Fruit fly (Drosophila melanogaster) whole organism, wandering third instar larva: ENCODE data around the gene CG13065.
A peak's percentile ranks its signal among the peaks of the same experiment; 100 is the strongest.

Experiments used
- Abd-B ChIP-seq: fragments of >200 bp; optimal IDR thresholded peaks from 2 replicates; lab custom pipeline; 2017; ENCODE audit warnings: missing biosample characterization, missing genetic modification characterization
- CG32264 ChIP-seq: fragments of 200-800 bp; sonication (Bioruptor generic); optimal IDR thresholded peaks from 2 replicates; lab custom pipeline; 2016; ENCODE audit warnings: missing biosample characterization, missing genetic modification characterization
- CG9705 ChIP-seq: fragments of 200-800 bp; sonication (Bioruptor generic); optimal IDR thresholded peaks from 2 replicates; lab custom pipeline; 2018; ENCODE audit warnings: missing biosample characterization, mild to moderate bottlenecking, missing genetic modification characterization
- CrebA ChIP-seq: fragments of 200-800 bp; sonication (Bioruptor generic); optimal IDR thresholded peaks from 2 replicates; lab custom pipeline; 2016; ENCODE audit warnings: missing biosample characterization, mild to moderate bottlenecking, missing genetic modification characterization, borderline replicate concordance
- Dfd ChIP-seq: fragments of >200 bp; optimal IDR thresholded peaks from 2 replicates; lab custom pipeline; 2017; ENCODE audit warnings: missing biosample characterization, missing genetic modification characterization
- Dif ChIP-seq: fragments of 200-275, 200-300 bp; sonication (Bioruptor generic); optimal IDR thresholded peaks from 2 replicates; lab custom pipeline; 2018; ENCODE audit warnings: missing biosample characterization, missing genetic modification characterization; ENCODE audit not compliant: partially characterized antibody
- GATAd ChIP-seq: sonication (Bioruptor generic); optimal IDR thresholded peaks from 2 replicates; lab custom pipeline; 2016; ENCODE audit warnings: missing biosample characterization, missing genetic modification characterization
- HLH106 ChIP-seq: fragments of 200-800 bp; optimal IDR thresholded peaks from 3 replicates; lab custom pipeline; 2019; ENCODE audit warnings: missing biosample characterization, mild to moderate bottlenecking, missing genetic modification characterization, moderate library complexity
- Hnf4 ChIP-seq: fragments of 200-800 bp; sonication (Bioruptor generic); optimal IDR thresholded peaks from 2 replicates; lab custom pipeline; 2016; ENCODE audit warnings: missing biosample characterization, mild to moderate bottlenecking, missing genetic modification characterization
- Hr78 ChIP-seq: fragments of >200 bp; optimal IDR thresholded peaks from 2 replicates; lab custom pipeline; 2017; ENCODE audit warnings: missing biosample characterization, missing genetic modification characterization
- Hr83 ChIP-seq: fragments of 200-300 bp; sonication (Bioruptor generic); optimal IDR thresholded peaks from 2 replicates; lab custom pipeline; 2016; ENCODE audit warnings: missing biosample characterization, mild to moderate bottlenecking, missing genetic modification characterization, moderate library complexity; ENCODE audit not compliant: poor library complexity, severe bottlenecking
- Jra ChIP-seq: sonication (Bioruptor generic); optimal IDR thresholded peaks from 2 replicates; lab custom pipeline; 2016; ENCODE audit warnings: missing biosample characterization, missing genetic modification characterization
- Mio ChIP-seq: sonication (Bioruptor generic); optimal IDR thresholded peaks from 2 replicates; lab custom pipeline; 2016; ENCODE audit warnings: missing biosample characterization, missing genetic modification characterization
- Myc ChIP-seq: fragments of >200 bp; optimal IDR thresholded peaks from 2 replicates; lab custom pipeline; 2017
- N ChIP-seq: fragments of >200 bp; optimal IDR thresholded peaks from 2 replicates; lab custom pipeline; 2018; ENCODE audit warnings: missing biosample characterization, missing external identifiers, missing genetic modification characterization
- OdsH ChIP-seq: fragments of 200-800 bp; sonication (Bioruptor generic); optimal IDR thresholded peaks from 2 replicates; lab custom pipeline; 2016; ENCODE audit warnings: missing biosample characterization, mild to moderate bottlenecking, missing genetic modification characterization
- Rel ChIP-seq, 2 experiments: fragments of 200-800 bp; sonication (Bioruptor generic) in 1 of 2; optimal IDR thresholded peaks; 2 replicates in 1 of 2; 3 replicates in 1 of 2; lab custom pipeline; 2016 to 2019; ENCODE audit warnings: mild to moderate bottlenecking in 2 of 2, missing biosample characterization in 2 of 2, missing genetic modification characterization in 2 of 2, moderate library complexity in 1 of 2
- Sp1 ChIP-seq: fragments of 200-800 bp; sonication (Bioruptor generic); optimal IDR thresholded peaks from 3 replicates; lab custom pipeline; 2019; ENCODE audit warnings: missing biosample characterization, mild to moderate bottlenecking, missing genetic modification characterization, moderate library complexity
- Vsx2 ChIP-seq: fragments of 200-300, 225-300 bp; sonication (Bioruptor generic); optimal IDR thresholded peaks from 2 replicates; lab custom pipeline; 2018; ENCODE audit warnings: missing biosample characterization, missing genetic modification characterization; ENCODE audit not compliant: partially characterized antibody
- br ChIP-seq: fragments of 200-800 bp; sonication (Bioruptor generic); optimal IDR thresholded peaks from 2 replicates; lab custom pipeline; 2016; ENCODE audit warnings: missing biosample characterization, missing genetic modification characterization
- brk ChIP-seq: fragments of 200-800 bp; sonication (Bioruptor generic); optimal IDR thresholded peaks from 2 replicates; lab custom pipeline; 2016; ENCODE audit warnings: missing biosample characterization, mild to moderate bottlenecking, missing genetic modification characterization
- dl ChIP-seq, 2 experiments: fragments of 175-275, 200-275 bp in 1 of 2; fragments of 200-275 bp in 1 of 2; sonication (Bioruptor generic); optimal IDR thresholded peaks; lab custom pipeline; 2018; ENCODE audit warnings: mild to moderate bottlenecking in 2 of 2, missing biosample characterization in 2 of 2, missing genetic modification characterization in 2 of 2, moderate library complexity in 2 of 2; ENCODE audit not compliant: partially characterized antibody in 2 of 2, insufficient read depth in 1 of 2
- dmrt93B ChIP-seq: fragments of 200-800 bp; sonication (Bioruptor generic); optimal IDR thresholded peaks from 2 replicates; lab custom pipeline; 2018; ENCODE audit warnings: missing biosample characterization, mild to moderate bottlenecking, missing genetic modification characterization
- dsf ChIP-seq: sonication (Bioruptor generic); optimal IDR thresholded peaks from 2 replicates; lab custom pipeline; 2016; ENCODE audit warnings: missing biosample characterization, missing genetic modification characterization, borderline replicate concordance
- ey ChIP-seq: fragments of 200-800 bp; sonication (Bioruptor generic); optimal IDR thresholded peaks from 2 replicates; lab custom pipeline; 2016; ENCODE audit warnings: missing biosample characterization, missing genetic modification characterization
- foxo ChIP-seq, 2 experiments: fragments of 200-800 bp; sonication (Bioruptor generic); optimal IDR thresholded peaks; 2 replicates in 1 of 2; 3 replicates in 1 of 2; lab custom pipeline; 2016 to 2017; ENCODE audit warnings: missing biosample characterization in 2 of 2, missing genetic modification characterization in 2 of 2
- fru ChIP-seq: fragments of 200-800 bp; sonication (Bioruptor generic); optimal IDR thresholded peaks from 3 replicates; lab custom pipeline; 2016; ENCODE audit warnings: missing biosample characterization, mild to moderate bottlenecking, missing genetic modification characterization
- h ChIP-seq: fragments of 200-800 bp; sonication (Bioruptor generic); optimal IDR thresholded peaks from 3 replicates; lab custom pipeline; 2016; ENCODE audit warnings: missing biosample characterization, mild to moderate bottlenecking, missing genetic modification characterization
- jim ChIP-seq: fragments of 175-275, 200-325 bp; sonication (Bioruptor generic); optimal IDR thresholded peaks from 2 replicates; lab custom pipeline; 2016; ENCODE audit warnings: missing biosample characterization, mild to moderate bottlenecking, missing genetic modification characterization
- lola ChIP-seq: fragments of >200 bp; optimal IDR thresholded peaks from 2 replicates; lab custom pipeline; 2017; ENCODE audit warnings: missing biosample characterization, missing genetic modification characterization
- pan ChIP-seq: fragments of >200 bp; optimal IDR thresholded peaks from 2 replicates; lab custom pipeline; 2017
- psq ChIP-seq: fragments of 200-800 bp; sonication (Bioruptor generic); optimal IDR thresholded peaks from 3 replicates; lab custom pipeline; 2017; ENCODE audit warnings: missing biosample characterization, mild to moderate bottlenecking, missing genetic modification characterization, moderate library complexity
- rgr ChIP-seq: fragments of 200-800 bp; sonication (Bioruptor generic); optimal IDR thresholded peaks from 3 replicates; lab custom pipeline; 2016; ENCODE audit warnings: missing biosample characterization, mild to moderate bottlenecking, missing genetic modification characterization
- sage ChIP-seq: fragments of 200-800 bp; sonication (Bioruptor generic); optimal IDR thresholded peaks from 2 replicates; lab custom pipeline; 2016; ENCODE audit warnings: missing biosample characterization, mild to moderate bottlenecking, missing genetic modification characterization
- sv ChIP-seq: fragments of 200-800 bp; sonication (Bioruptor generic); optimal IDR thresholded peaks from 3 replicates; lab custom pipeline; 2016; ENCODE audit warnings: missing biosample characterization, missing genetic modification characterization
- tai ChIP-seq: sonication (Bioruptor generic); optimal IDR thresholded peaks from 2 replicates; lab custom pipeline; 2016; ENCODE audit warnings: missing biosample characterization, missing genetic modification characterization
- usp ChIP-seq: fragments of >200 bp; optimal IDR thresholded peaks from 2 replicates; lab custom pipeline; 2017; ENCODE audit warnings: missing biosample characterization, missing genetic modification characterization
- woc ChIP-seq: sonication (Bioruptor generic); optimal IDR thresholded peaks from 2 replicates; lab custom pipeline; 2016; ENCODE audit warnings: missing biosample characterization, mild to moderate bottlenecking, missing genetic modification characterization

Gene CG13065

dm6 chr3L:16231857-16232256, 45.4 kb upstream of the CG13065 start, which contains the start of the genes PDCD-5 and MED10:
Gene PDCD-5 (minus strand): TSS chr3L:16232038.
Gene MED10 (plus strand): TSS chr3L:16232084.
- TF ChIP-seq h (GFP tag; lab: Kevin White, UChicago): no peak
- no peak for TF ChIP-seq CrebA (GFP tag; lab: Kevin White, UChicago)
- TF ChIP-seq dsf (GFP tag; lab: Kevin White, UChicago): no peak
- TF ChIP-seq jim: no peak
- no peak for TF ChIP-seq br (GFP tag; lab: Kevin White, UChicago)
- TF ChIP-seq CG32264 (GFP tag; lab: Kevin White, UChicago): no peak
- no peak for TF ChIP-seq Vsx2 (GFP tag; lab: Kevin White, UChicago)
- TF ChIP-seq pan (lab: Kevin White, UChicago): no peak
- TF ChIP-seq Dif (GFP tag; lab: Kevin White, UChicago): peak; percentile 0
- no peak for TF ChIP-seq usp (GFP tag; lab: Kevin White, UChicago)
- TF ChIP-seq dl (GFP tag; optimal IDR thresholded peaks at IDR 0.05; lab: Kevin White, UChicago; ENCODE audit: insufficient read depth in 1 of 2, partially characterized antibody in 2 of 2): no peak
- no peak for TF ChIP-seq ey
- TF ChIP-seq Mio (GFP tag; lab: Kevin White, UChicago): no peak
- peak; percentile 3 for TF ChIP-seq OdsH (GFP tag; lab: Kevin White, UChicago)
- no peak for TF ChIP-seq Rel (GFP tag; optimal IDR thresholded peaks at IDR 0.05; lab: Kevin White, UChicago)
- peak; percentile 65 for TF ChIP-seq Rel (tag; optimal IDR thresholded peaks at IDR 0.05; lab: Kevin White, UChicago)
- peak; percentile 29 for TF ChIP-seq Myc (lab: Kevin White, UChicago)
- no peak for TF ChIP-seq sv (GFP tag; lab: Kevin White, UChicago)
- TF ChIP-seq dmrt93B (GFP tag; lab: Kevin White, UChicago): no peak
- TF ChIP-seq woc (GFP tag; lab: Kevin White, UChicago): no peak
- TF ChIP-seq fru: no peak
- TF ChIP-seq N (GFP tag; lab: Kevin White, UChicago): no peak
- no peak for TF ChIP-seq Hr78 (GFP tag; lab: Kevin White, UChicago)
- no peak for TF ChIP-seq psq (GFP tag; lab: Kevin White, UChicago)
- no peak for TF ChIP-seq CG9705
- TF ChIP-seq lola (GFP tag; lab: Kevin White, UChicago): no peak
- no peak for TF ChIP-seq GATAd (GFP tag; lab: Kevin White, UChicago)
- no peak for TF ChIP-seq sage (GFP tag; lab: Kevin White, UChicago)
- peak; percentile 30 for TF ChIP-seq Hr83 (GFP tag; lab: Kevin White, UChicago)
- peak; percentile 39 for TF ChIP-seq Sp1 (GFP tag; lab: Kevin White, UChicago)
- no peak for TF ChIP-seq foxo (GFP tag; optimal IDR thresholded peaks at IDR 0.05; lab: Kevin White, UChicago)
- TF ChIP-seq Jra (GFP tag; lab: Kevin White, UChicago): no peak
- TF ChIP-seq Abd-B (GFP tag; lab: Kevin White, UChicago): no peak
- no peak for TF ChIP-seq brk
- peak; percentile 39 for TF ChIP-seq HLH106 (tag; lab: Kevin White, UChicago)
- TF ChIP-seq rgr: peak; percentile 12
- TF ChIP-seq Dfd (GFP tag; lab: Kevin White, UChicago): no peak
- no peak for TF ChIP-seq tai (GFP tag; lab: Kevin White, UChicago)
- TF ChIP-seq Hnf4 (GFP tag; lab: Kevin White, UChicago): no peak

DNA sequence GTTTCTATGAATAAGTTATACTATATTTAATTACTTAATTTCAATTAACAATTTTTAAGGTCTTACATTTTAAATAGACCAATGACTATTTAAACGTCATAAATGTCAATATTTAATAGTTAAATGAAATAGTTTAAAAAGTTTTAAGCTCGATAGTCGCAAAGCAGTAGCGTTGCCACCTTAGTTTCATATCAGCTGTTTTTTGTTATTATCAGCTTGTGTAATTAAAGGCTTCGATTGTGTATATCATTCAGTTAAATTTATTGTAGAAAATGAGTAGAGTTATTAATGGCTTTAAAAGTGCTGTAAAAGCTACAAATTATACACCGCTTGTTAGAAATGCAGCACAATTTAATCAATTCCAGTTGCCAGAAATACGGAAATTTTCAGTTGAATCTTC, 44.3 kb upstream of the CG13065 start, which contains the start of gene Hsc20:
Gene Hsc20 (plus strand): TSS at position 204 of the 400 bp plus-strand sequence.
- TF ChIP-seq Rel (GFP tag; optimal IDR thresholded peaks at IDR 0.05; lab: Kevin White, UChicago): no peak
- TF ChIP-seq Rel (tag; optimal IDR thresholded peaks at IDR 0.05; lab: Kevin White, UChicago): no peak
- no peak for TF ChIP-seq CG9705
- no peak for TF ChIP-seq dl (GFP tag; optimal IDR thresholded peaks at IDR 0.05; lab: Kevin White, UChicago; ENCODE audit: insufficient read depth in 1 of 2, partially characterized antibody in 2 of 2)
